Worm (Caenorhabditis elegans) whole organism, late embryonic: ENCODE data around the gene Y7A5A.13.

Experiments
- K02D7.2 ChIP-seq: sonication (generic microtip); optimal IDR thresholded peaks from 2 replicates; lab custom pipeline; 2017; ENCODE audit warnings: mild to moderate bottlenecking, missing genetic modification characterization, missing compliant biosample characterization
- K09A11.1 ChIP-seq: sonication (generic microtip); optimal IDR thresholded peaks from 2 replicates; lab custom pipeline; 2017; ENCODE audit warnings: antibody characterized with exemption, mild to moderate bottlenecking, missing genetic modification characterization, missing compliant biosample characterization; ENCODE audit not compliant: insufficient read depth
- ahr-1 ChIP-seq: sonication (generic microtip); optimal IDR thresholded peaks from 2 replicates; lab custom pipeline; 2016; ENCODE audit warnings: missing genetic modification characterization, missing compliant biosample characterization
- ceh-14 ChIP-seq: sonication (generic microtip); optimal IDR thresholded peaks from 2 replicates; lab custom pipeline; 2016; ENCODE audit warnings: missing genotype, missing genetic modification characterization, missing compliant biosample characterization
- ceh-2 ChIP-seq: sonication (generic microtip); optimal IDR thresholded peaks from 2 replicates; lab custom pipeline; 2016; ENCODE audit warnings: missing genotype, missing genetic modification characterization, missing compliant biosample characterization
- ceh-22 ChIP-seq: sonication (generic microtip); optimal IDR thresholded peaks from 2 replicates; lab custom pipeline; 2017; ENCODE audit warnings: missing biosample characterization, missing genetic modification characterization
- ceh-30 ChIP-seq: fragments of 150-350 bp; optimal IDR thresholded peaks from 2 replicates; lab custom pipeline; 2014; ENCODE audit warnings: missing biosample characterization, missing genetic modification characterization
- ceh-31 ChIP-seq: sonication (generic microtip); optimal IDR thresholded peaks from 2 replicates; lab custom pipeline; 2016; ENCODE audit warnings: missing genetic modification characterization, missing compliant biosample characterization
- ceh-34 ChIP-seq: sonication (generic microtip); optimal IDR thresholded peaks from 2 replicates; lab custom pipeline; 2016; ENCODE audit warnings: mild to moderate bottlenecking, missing genetic modification characterization, missing compliant biosample characterization
- ceh-45 ChIP-seq: fragments of 200-800 bp; sonication (Bioruptor generic); IDR thresholded peaks from 2 replicates; pipeline ENCODE4 v1.3.6; 2022; ENCODE audit warnings: missing genetic modification reagents, missing genetic modification characterization, missing compliant biosample characterization
- ceh-48 ChIP-seq: sonication (generic microtip); optimal IDR thresholded peaks from 2 replicates; lab custom pipeline; 2016; ENCODE audit warnings: missing genetic modification characterization, inconsistent platforms, missing compliant biosample characterization
- ceh-6 ChIP-seq: fragments of 200-800 bp; sonication (Bioruptor generic); optimal IDR thresholded peaks from 2 replicates; lab custom pipeline; 2018; ENCODE audit warnings: mild to moderate bottlenecking, missing genetic modification characterization, missing compliant biosample characterization
- ceh-9 ChIP-seq: sonication (generic microtip); optimal IDR thresholded peaks from 2 replicates; lab custom pipeline; 2016; ENCODE audit warnings: mild to moderate bottlenecking, missing genetic modification characterization, inconsistent platforms, missing compliant biosample characterization
- che-1 ChIP-seq: sonication (generic microtip); optimal IDR thresholded peaks from 2 replicates; lab custom pipeline; 2016; ENCODE audit warnings: mild to moderate bottlenecking, missing genetic modification characterization, missing compliant biosample characterization
- dmd-4 ChIP-seq: sonication (generic microtip); optimal IDR thresholded peaks from 2 replicates; lab custom pipeline; 2016; ENCODE audit warnings: borderline replicate concordance, missing genetic modification characterization, missing compliant biosample characterization
- ets-4 ChIP-seq: sonication (generic microtip); optimal IDR thresholded peaks from 2 replicates; lab custom pipeline; 2016; ENCODE audit warnings: missing genetic modification characterization, missing compliant biosample characterization
- eyg-1 ChIP-seq: sonication (generic microtip); optimal IDR thresholded peaks from 2 replicates; lab custom pipeline; 2016; ENCODE audit warnings: missing genotype, missing genetic modification characterization, missing compliant biosample characterization
- gmeb-2 ChIP-seq: sonication (generic microtip); optimal IDR thresholded peaks from 2 replicates; lab custom pipeline; 2016; ENCODE audit warnings: missing genetic modification characterization, inconsistent platforms, missing compliant biosample characterization
- hlh-30 ChIP-seq: sonication (generic microtip); optimal IDR thresholded peaks from 2 replicates; lab custom pipeline; 2017; ENCODE audit warnings: antibody characterized with exemption, missing genetic modification characterization, missing compliant biosample characterization; ENCODE audit not compliant: insufficient read depth
- nfya-1 ChIP-seq: sonication (generic microtip); optimal IDR thresholded peaks from 2 replicates; lab custom pipeline; 2017; ENCODE audit warnings: missing genetic modification characterization, mild to moderate bottlenecking, missing compliant biosample characterization, antibody characterized with exemption, moderate library complexity
- nhr-11 ChIP-seq: fragments of 150-350 bp; optimal IDR thresholded peaks from 2 replicates; lab custom pipeline; 2014; ENCODE audit warnings: missing biosample characterization, missing genetic modification characterization
- nhr-232 ChIP-seq: sonication (generic microtip); optimal IDR thresholded peaks from 2 replicates; lab custom pipeline; 2016; ENCODE audit warnings: missing genetic modification characterization, missing compliant biosample characterization
- odd-2 ChIP-seq: sonication (generic microtip); optimal IDR thresholded peaks from 2 replicates; lab custom pipeline; 2017; ENCODE audit warnings: antibody characterized with exemption, mild to moderate bottlenecking, missing genetic modification characterization, missing compliant biosample characterization
- pag-3 ChIP-seq: sonication (generic microtip); optimal IDR thresholded peaks from 2 replicates; lab custom pipeline; 2016; ENCODE audit warnings: missing compliant biosample characterization, missing genetic modification characterization, borderline replicate concordance
- pat-9 ChIP-seq: fragments of 200-800 bp; sonication (Bioruptor generic); optimal IDR thresholded peaks from 2 replicates; lab custom pipeline; 2018; ENCODE audit warnings: mild to moderate bottlenecking, missing genetic modification characterization, moderate library complexity, missing compliant biosample characterization
- pha-2 ChIP-seq: sonication (generic microtip); optimal IDR thresholded peaks from 2 replicates; lab custom pipeline; 2017; ENCODE audit warnings: mild to moderate bottlenecking, missing genetic modification characterization, missing compliant biosample characterization
- pha-4 ChIP-seq: fragments of 150-350 bp; optimal IDR thresholded peaks from 2 replicates; lab custom pipeline; 2018; ENCODE audit warnings: missing biosample characterization, missing genetic modification reagents, missing genetic modification characterization
- pqm-1 ChIP-seq: sonication (generic microtip); optimal IDR thresholded peaks from 2 replicates; lab custom pipeline; 2016; ENCODE audit warnings: missing genetic modification characterization, missing compliant biosample characterization
- rnt-1 ChIP-seq: sonication (generic microtip); optimal IDR thresholded peaks from 2 replicates; lab custom pipeline; 2016; ENCODE audit warnings: missing genetic modification characterization, missing compliant biosample characterization
- sdc-2 ChIP-seq: sonication (generic microtip); optimal IDR thresholded peaks from 2 replicates; lab custom pipeline; 2016; ENCODE audit warnings: missing genotype, missing genetic modification characterization, missing compliant biosample characterization
- sox-2 ChIP-seq: fragments of 200-800 bp; sonication (Bioruptor generic); IDR thresholded peaks from 2 replicates; pipeline ENCODE4 v1.3.6; 2022; ENCODE audit warnings: missing genetic modification reagents, missing genetic modification characterization, missing compliant biosample characterization
- sox-4 ChIP-seq: sonication (generic microtip); optimal IDR thresholded peaks from 2 replicates; lab custom pipeline; 2017; ENCODE audit warnings: mild to moderate bottlenecking, missing genetic modification characterization, inconsistent platforms, missing compliant biosample characterization
- syd-9 ChIP-seq: sonication (generic microtip); optimal IDR thresholded peaks from 2 replicates; lab custom pipeline; 2016; ENCODE audit warnings: mild to moderate bottlenecking, missing genetic modification characterization, moderate library complexity, missing compliant biosample characterization
- tbx-2 ChIP-seq: sonication (generic microtip); optimal IDR thresholded peaks from 2 replicates; lab custom pipeline; 2016; ENCODE audit warnings: missing genetic modification characterization, missing compliant biosample characterization
- zip-5 ChIP-seq: sonication (generic microtip); optimal IDR thresholded peaks from 2 replicates; lab custom pipeline; 2016; ENCODE audit warnings: missing genetic modification characterization, missing compliant biosample characterization

Y7A5A.13 gene

ce11 chrX:15773262-15773908 is at the start of gene Y7A5A.13:
TSS of gene Y7A5A.13 (plus strand) at chrX:15773858.
- TF ChIP-seq sox-2 = no peak
- no peak for TF ChIP-seq ceh-22 (tag; lab: Kevin White, UChicago)
- TF ChIP-seq ahr-1 (tag; lab: Kevin White, UChicago) = no peak
- no peak for TF ChIP-seq ceh-6 (GFP tag; lab: Kevin White, UChicago)
- no peak for TF ChIP-seq nhr-232 (tag; lab: Kevin White, UChicago)
- no peak for TF ChIP-seq nhr-11 (tag; lab: Kevin White, UChicago)

ce11 chrX:15724994-15725393 is 48.7 kb upstream of the Y7A5A.13 start:
- TF ChIP-seq pqm-1 = no peak
- no peak for TF ChIP-seq ceh-22 (tag; lab: Kevin White, UChicago)
- TF ChIP-seq ceh-30 (tag; lab: Kevin White, UChicago) = no peak
- no peak for TF ChIP-seq che-1 (tag; lab: Kevin White, UChicago)
- TF ChIP-seq nfya-1 (tag; lab: Kevin White, UChicago) = peak; percentile 54
- TF ChIP-seq sdc-2 (tag; lab: Kevin White, UChicago) = peak; percentile 62
- TF ChIP-seq hlh-30 (tag; lab: Kevin White, UChicago) = peak; percentile 67
- TF ChIP-seq tbx-2 (tag; lab: Kevin White, UChicago) = peak; percentile 2
- no peak for TF ChIP-seq pag-3 (tag; lab: Kevin White, UChicago)
- no peak for TF ChIP-seq gmeb-2 (tag; lab: Kevin White, UChicago)
- TF ChIP-seq, all 69 proteins: peak for 4

ce11 chrX:15725566-15726173 is 48.0 kb upstream of the Y7A5A.13 start, which contains the start of gene lin-15B:
TSS of gene lin-15B (plus strand) at chrX:15726123.
- peak; percentile 25 for TF ChIP-seq rnt-1
- TF ChIP-seq syd-9 (tag; lab: Kevin White, UChicago) = peak; percentile 16
- no peak for TF ChIP-seq ceh-45 (GFP tag; lab: Robert Waterston, UW)
- TF ChIP-seq zip-5 (tag; lab: Kevin White, UChicago) = no peak
- TF ChIP-seq pha-4 = no peak
- peak; percentile 7 for TF ChIP-seq ceh-34 (tag; lab: Kevin White, UChicago)
- TF ChIP-seq pha-2 (tag; lab: Kevin White, UChicago) = no peak
- peak; percentile 19 for TF ChIP-seq sdc-2 (tag; lab: Kevin White, UChicago)
- TF ChIP-seq dmd-4 = no peak
- TF ChIP-seq ceh-2 (tag; lab: Kevin White, UChicago) = no peak
- no peak for TF ChIP-seq pat-9 (tag; lab: Kevin White, UChicago)
- TF ChIP-seq ceh-31 (tag; lab: Kevin White, UChicago) = peak; percentile 58

ce11 chrX:15730342-15730741 is 43.3 kb upstream of the Y7A5A.13 start:
- TF ChIP-seq che-1 (tag; lab: Kevin White, UChicago) (no peak), gmeb-2 (tag; lab: Kevin White, UChicago) (no peak), pqm-1 (no peak)
- TF ChIP-seq, all 69 proteins: peak for 0

- TF ChIP-seq ceh-9 (no peak), ets-4 (tag; lab: Kevin White, UChicago) (no peak), nfya-1 (tag; lab: Kevin White, UChicago) (no peak), sox-4 (no peak), ceh-14 (tag; lab: Kevin White, UChicago) (no peak), eyg-1 (tag; lab: Kevin White, UChicago) (no peak), sdc-2 (tag; lab: Kevin White, UChicago) (no peak), ceh-48 (tag; lab: Kevin White, UChicago) (no peak), pha-2 (tag; lab: Kevin White, UChicago) (no peak), K02D7.2 (tag; lab: Kevin White, UChicago) (no peak), odd-2 (no peak), K09A11.1 (no peak)
Measured at ce11 chrX:15731668-15732067, 42.0 kb upstream of the Y7A5A.13 start, which contains the start of gene lin-15A. TSS of gene lin-15A (plus strand) at chrX:15731968.
